Worm (Caenorhabditis elegans) whole organism, L4/young adult: Measurements from ENCODE around the gene srz-59.

Experiments used
- W03F9.2 ChIP-seq: fragments of 150-350 bp; optimal IDR thresholded peaks from 2 replicates; lab custom pipeline; 2014; ENCODE audit warnings: missing biosample characterization, missing genetic modification characterization
- dao-5 ChIP-seq: sonication (generic microtip); optimal IDR thresholded peaks from 2 replicates; lab custom pipeline; 2016; ENCODE audit warnings: missing genotype, missing genetic modification characterization, moderate library complexity, missing compliant biosample characterization

- TF ChIP-seq dao-5 (tag; lab: Kevin White, UChicago) (no peak), W03F9.2 (tag; lab: Kevin White, UChicago) (no peak)
Observed at ce11 chrIV:14089749-14090148, 42.1 kb upstream of the srz-59 start.
